Worm (Caenorhabditis elegans): ENCODE results near the gene fbxa-185.

- TF ChIP-seq dao-5 (tag; optimal IDR thresholded peaks at IDR 0.05) (no peak), him-1 (tag; optimal IDR thresholded peaks at IDR 0.05) (no peak), W03F9.2 (tag; optimal IDR thresholded peaks at IDR 0.05) (no peak)
These were observed 28.7 kb upstream of the fbxa-185 start, which contains the start of gene sri-70 for ce11 chrV:17302754-17303153.

All from whole organism, L4/young adult.